Worm (Caenorhabditis elegans) whole organism, L4 larva: ENCODE data around the gene F49H12.3.

Experiments used
- R02D3.7 ChIP-seq: fragments of 150-350 bp; sonication (generic microtip); optimal IDR thresholded peaks from 3 replicates; lab custom pipeline; 2014; ENCODE audit warnings: missing biosample characterization, missing genetic modification characterization
- cey-2 ChIP-seq: sonication (generic microtip); optimal IDR thresholded peaks from 3 replicates; lab custom pipeline; 2017; ENCODE audit warnings: missing genetic modification characterization, mild to moderate bottlenecking, missing compliant biosample characterization, antibody characterized with exemption, borderline replicate concordance; ENCODE audit not compliant: insufficient read depth
- dve-1 ChIP-seq: sonication (generic microtip); optimal IDR thresholded peaks from 2 replicates; lab custom pipeline; 2017; ENCODE audit warnings: antibody characterized with exemption, mild to moderate bottlenecking, missing genetic modification characterization, missing compliant biosample characterization; ENCODE audit not compliant: insufficient read depth
- lim-7 ChIP-seq: fragments of 200-800 bp; sonication (Bioruptor generic); IDR thresholded peaks from 2 replicates; pipeline ENCODE4 v1.3.6; 2022; ENCODE audit warnings: missing genetic modification characterization, missing compliant biosample characterization
- mdl-1 ChIP-seq, 2 experiments: fragments of 150-350 bp in 1 of 2; sonication (generic microtip) in 1 of 2; optimal IDR thresholded peaks; 2 replicates each; lab custom pipeline; 2014 to 2017; ENCODE audit warnings: missing biosample characterization in 2 of 2, missing genetic modification characterization in 2 of 2
- nhr-25 ChIP-seq: sonication (generic microtip); optimal IDR thresholded peaks from 2 replicates; lab custom pipeline; 2017; ENCODE audit warnings: missing genetic modification characterization, mild to moderate bottlenecking, missing compliant biosample characterization, antibody characterized with exemption, moderate library complexity, borderline replicate concordance; ENCODE audit not compliant: insufficient read depth
- snpc-1.2 ChIP-seq: fragments of 200-800 bp; sonication (Bioruptor generic); IDR thresholded peaks from 2 replicates; pipeline ENCODE4 v1.3.6; 2022; ENCODE audit warnings: missing genetic modification reagents, missing genetic modification characterization, missing compliant biosample characterization
- unc-39 ChIP-seq: sonication (generic microtip); optimal IDR thresholded peaks from 2 replicates; lab custom pipeline; 2017; ENCODE audit warnings: missing biosample characterization, missing genetic modification characterization
- zfp-3 ChIP-seq: fragments of 200-800 bp; sonication (Bioruptor generic); conservative IDR thresholded peaks from 2 replicates; pipeline ENCODE4 v1.3.6; 2022; ENCODE audit warnings: missing genetic modification reagents, missing genetic modification characterization, missing compliant biosample characterization

DNA sequence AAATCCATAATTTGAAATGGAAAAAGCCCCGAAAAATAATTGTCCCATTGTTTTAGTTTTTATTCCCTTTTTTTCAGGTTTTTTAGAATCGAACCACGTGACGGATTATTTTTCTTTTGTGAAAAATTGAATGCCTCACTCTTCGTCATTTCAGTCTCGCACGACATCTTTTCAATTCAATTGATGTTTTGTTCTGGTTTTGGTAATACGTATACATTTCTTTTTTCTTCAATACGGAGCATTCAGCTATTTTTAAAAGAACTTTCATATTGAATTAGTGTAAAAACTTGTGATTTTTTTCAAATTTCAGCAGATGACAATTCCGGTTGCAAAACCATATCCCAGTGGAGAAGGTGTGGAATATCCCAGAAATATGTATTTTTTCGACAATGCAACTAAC is 19.4 kb upstream of the F49H12.3 start, which contains the start of gene F49H12.7:
- TF ChIP-seq zfp-3 (no peak), mdl-1 (tag; optimal IDR thresholded peaks at IDR 0.05; lab: Kevin White, UChicago) (no peak), snpc-1.2 (GFP tag; lab: Robert Waterston, UW) (no peak), lim-7 (GFP tag; lab: Robert Waterston, UW) (no peak), R02D3.7 (tag; lab: Kevin White, UChicago) (no peak), nhr-25 (no peak), dve-1 (tag; lab: Kevin White, UChicago) (peak; percentile 4), unc-39 (tag; lab: Kevin White, UChicago) (no peak), cey-2 (tag; lab: Kevin White, UChicago) (no peak)
